Fruit fly (Drosophila melanogaster): ENCODE data around the gene Zmynd10.

Zmynd10 gene

DNA sequence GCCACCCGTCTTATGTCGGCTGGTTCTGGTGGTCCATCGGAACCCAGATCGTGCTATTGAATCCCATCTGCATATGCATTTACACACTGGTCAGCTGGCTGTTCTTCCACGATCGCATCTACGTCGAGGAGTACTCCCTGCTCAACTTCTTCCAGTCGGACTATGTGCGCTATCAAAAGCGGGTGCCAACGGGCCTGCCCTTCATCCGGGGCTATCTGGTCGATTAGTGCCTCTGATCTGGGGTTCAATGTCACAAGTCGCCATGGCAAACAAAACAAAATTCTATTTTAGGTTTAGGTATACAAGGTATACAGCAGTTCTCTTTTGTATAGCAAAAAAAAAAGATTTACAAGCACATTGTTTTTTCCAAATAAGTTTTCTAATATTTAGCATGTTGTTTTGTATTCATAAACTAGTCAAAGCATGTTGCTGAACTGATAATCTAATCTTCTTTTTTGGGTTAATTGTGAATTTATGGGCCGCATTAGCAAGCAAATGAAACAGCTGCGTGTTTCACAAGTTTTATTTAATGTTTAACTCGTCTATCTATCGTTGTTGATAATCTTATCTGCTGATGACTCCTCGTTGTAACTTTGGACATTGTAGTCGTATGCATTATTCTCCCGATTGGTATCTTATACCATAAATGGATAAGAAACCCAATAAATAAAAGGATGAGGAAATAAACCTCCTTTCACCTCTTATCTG, 6.8 kb downstream of the Zmynd10 start (continued):
- TF ChIP-seq tap (tag; optimal IDR thresholded peaks at IDR 0.05) (no peak), pita (GFP tag; optimal IDR thresholded peaks at IDR 0.05) (no peak), btn (GFP tag; optimal IDR thresholded peaks at IDR 0.05) (no peak), zfh1 (GFP tag; IDR thresholded peaks at IDR 0.05) (0 out of 3 replicates have a peak, but pooled peaks have one; percentile 10), gcm2 (GFP tag; optimal IDR thresholded peaks at IDR 0.05) (no peak), zf30C (GFP tag; optimal IDR thresholded peaks at IDR 0.05) (no peak), CG17328 (GFP tag; IDR thresholded peaks at IDR 0.05) (no peak), CG34376 (GFP tag; optimal IDR thresholded peaks at IDR 0.05) (peak; percentile 88), Dad (GFP tag; optimal IDR thresholded peaks at IDR 0.05) (no peak)

DNA sequence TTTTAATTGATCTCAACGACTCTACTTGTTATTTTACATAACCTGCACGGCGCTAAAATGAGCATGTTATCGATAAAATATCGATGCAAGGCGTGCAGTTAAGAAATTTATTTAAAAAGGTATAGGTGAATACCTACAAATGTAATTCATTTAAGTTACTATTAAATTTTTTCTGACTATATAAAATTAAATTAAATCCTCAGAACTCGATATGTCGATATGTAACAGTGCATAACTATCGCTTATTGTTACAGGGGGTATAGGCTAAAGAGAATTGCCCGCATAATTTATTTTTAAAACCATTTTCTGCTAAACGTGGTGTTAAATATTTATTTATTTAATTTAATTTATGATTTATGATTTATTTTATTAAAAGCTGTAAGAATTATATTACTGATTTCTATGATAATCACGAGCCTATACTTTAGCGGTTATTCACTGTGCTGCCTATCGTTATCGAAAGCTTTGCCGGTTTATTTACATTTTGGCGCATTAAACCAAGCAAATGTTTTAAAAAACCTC, 8.4 kb downstream of the Zmynd10 start, which contains the start of the genes mRpL20 and Icmt:
mRpL20 (minus strand) TSS at position 65 of the 522 bp plus-strand sequence.
Icmt (plus strand) TSS at position 464 of the 522 bp plus-strand sequence.
- TF ChIP-seq pfk (GFP tag; optimal IDR thresholded peaks at IDR 0.05) (no peak), vnd (GFP tag; IDR thresholded peaks at IDR 0.05; ENCODE audit: partially characterized antibody) (peak; percentile 85), amos (GFP tag; IDR thresholded peaks at IDR 0.05; ENCODE audit: partially characterized antibody) (peak; percentile 72), CG31365 (tag; optimal IDR thresholded peaks at IDR 0.05) (peak; percentile 1), gem (tag; optimal IDR thresholded peaks at IDR 0.05) (peak; percentile 98), CG11695 (GFP tag; IDR thresholded peaks at IDR 0.05) (peak; percentile 97), CG6254 (GFP tag; optimal IDR thresholded peaks at IDR 0.05) (peak; percentile 49), nau (GFP tag; optimal IDR thresholded peaks at IDR 0.05) (peak; percentile 59), ci (GFP tag; IDR thresholded peaks at IDR 0.05) (peak; percentile 94), Side (GFP tag; optimal IDR thresholded peaks at IDR 0.05) (no peak), CG6765 (GFP tag; optimal IDR thresholded peaks at IDR 0.05) (peak; percentile 73), Hmx (GFP tag; optimal IDR thresholded peaks at IDR 0.05) (peak; percentile 34), Usf (GFP tag; optimal IDR thresholded peaks at IDR 0.05) (peak; percentile 85), row (GFP tag; IDR thresholded peaks at IDR 0.05) (peak; percentile 99), Sox102F (GFP tag; optimal IDR thresholded peaks at IDR 0.05) (peak; percentile 97), CHES-1-like (GFP tag; optimal IDR thresholded peaks at IDR 0.05) (peak; percentile 19), CG12219 (GFP tag; optimal IDR thresholded peaks at IDR 0.05) (peak; percentile 82), CG12236 (GFP tag; optimal IDR thresholded peaks at IDR 0.05) (no peak), shn (GFP tag; optimal IDR thresholded peaks at IDR 0.05) (no peak), CG7963 (GFP tag; IDR thresholded peaks at IDR 0.05; ENCODE audit: partially characterized antibody) (peak; percentile 73; the same call in 2 of the 3 replicates), chm (GFP tag; IDR thresholded peaks at IDR 0.05) (peak; percentile 88), pros (GFP tag; optimal IDR thresholded peaks at IDR 0.05) (no peak), Sox100B (GFP tag; optimal IDR thresholded peaks at IDR 0.05) (peak; percentile 83), Hmr (GFP tag; optimal IDR thresholded peaks at IDR 0.05) (peak; percentile 95), YL-1 (GFP tag; optimal IDR thresholded peaks at IDR 0.05) (peak; percentile 63), Lpt (GFP tag; optimal IDR thresholded peaks at IDR 0.05) (no peak), br (optimal IDR thresholded peaks at IDR 0.05) (no peak), nerfin-1 (tag; optimal IDR thresholded peaks at IDR 0.05) (peak; percentile 79), chinmo (GFP tag; IDR thresholded peaks at IDR 0.05; ENCODE audit: partially characterized antibody) (peak; percentile 86; the same call in 2 of the 4 replicates), Med (GFP tag) (peak; percentile 82), CG16813 (GFP tag; IDR thresholded peaks at IDR 0.05; ENCODE audit: partially characterized antibody) (peak; percentile 72), TFAM (GFP tag; optimal IDR thresholded peaks at IDR 0.05) (no peak), Scr (GFP tag; IDR thresholded peaks at IDR 0.05; ENCODE audit: partially characterized antibody) (peak; percentile 85), mirr (GFP tag; optimal IDR thresholded peaks at IDR 0.05) (no peak), Dip3 (GFP tag; optimal IDR thresholded peaks at IDR 0.05) (peak; percentile 35), CG18262 (tag; optimal IDR thresholded peaks at IDR 0.05) (peak; percentile 93), CG3163 (GFP tag; optimal IDR thresholded peaks at IDR 0.05) (no peak), NFAT (GFP tag; IDR thresholded peaks at IDR 0.05) (peak; percentile 93), CG9876 (GFP tag; optimal IDR thresholded peaks at IDR 0.05) (no peak)
